Fruit fly (Drosophila melanogaster) whole organism, embryonic: ENCODE measurements around the gene prtp.

Source experiments
- Adf1 ChIP-seq: fragments of 200-800 bp; sonication (Bioruptor generic); IDR thresholded peaks from 2 replicates; pipeline ENCODE4 v1.3.6; 2022; ENCODE audit warnings: missing biosample characterization, missing genetic modification characterization
- Aef1 ChIP-seq: fragments of 200-800 bp; sonication (Bioruptor generic); IDR thresholded peaks from 3 replicates; pipeline ENCODE4 v1.3.6; 2022; ENCODE audit warnings: missing biosample characterization, missing genetic modification characterization
- Atf6 ChIP-seq: fragments of 200-800 bp; sonication (Bioruptor generic); IDR thresholded peaks from 2 replicates; pipeline ENCODE4 v1.3.6; 2022; ENCODE audit warnings: missing biosample characterization, missing genetic modification characterization
- CG11093 ChIP-seq: fragments of 200-800 bp; sonication (Bioruptor generic); IDR thresholded peaks from 3 replicates; pipeline ENCODE4 v1.3.6; 2022; ENCODE audit warnings: missing biosample characterization, missing genetic modification characterization
- CG12236 ChIP-seq: fragments of 200-800 bp; sonication (Bioruptor generic); optimal IDR thresholded peaks from 2 replicates; lab custom pipeline; 2016; ENCODE audit warnings: missing biosample characterization, missing genetic modification characterization
- CG13296 ChIP-seq: fragments of 200-800 bp; sonication (Bioruptor generic); optimal IDR thresholded peaks from 3 replicates; lab custom pipeline; 2018; ENCODE audit warnings: missing biosample characterization, mild to moderate bottlenecking, missing genetic modification characterization
- CG13894 ChIP-seq: fragments of 200-800 bp; sonication (Bioruptor generic); optimal IDR thresholded peaks from 3 replicates; lab custom pipeline; 2018; ENCODE audit warnings: missing biosample characterization, mild to moderate bottlenecking, missing genetic modification characterization, moderate library complexity
- CG14050 ChIP-seq: fragments of 200-800 bp; sonication (Bioruptor generic); IDR thresholded peaks from 3 replicates; pipeline ENCODE4 v1.3.6; 2022; ENCODE audit warnings: missing biosample characterization, missing genetic modification characterization
- CG14667 ChIP-seq: fragments of 200-800 bp; sonication (Bioruptor generic); IDR thresholded peaks from 2 replicates; pipeline ENCODE4 v1.3.6; 2022; ENCODE audit warnings: missing biosample characterization, missing genetic modification characterization
- CG15479 ChIP-seq: fragments of 200-800 bp; sonication (Bioruptor generic); optimal IDR thresholded peaks from 3 replicates; lab custom pipeline; 2019; ENCODE audit warnings: missing biosample characterization, mild to moderate bottlenecking, missing genetic modification characterization, moderate library complexity
- CG15601 ChIP-seq: fragments of 200-800 bp; sonication (Bioruptor generic); optimal IDR thresholded peaks from 3 replicates; lab custom pipeline; 2019; ENCODE audit warnings: missing biosample characterization, mild to moderate bottlenecking, missing genetic modification characterization, moderate library complexity
- CG16815 ChIP-seq: fragments of 200-800 bp; sonication (Bioruptor generic); optimal IDR thresholded peaks from 3 replicates; lab custom pipeline; 2017; ENCODE audit warnings: missing biosample characterization, mild to moderate bottlenecking, missing genetic modification characterization
- CG17361 ChIP-seq: fragments of 200-800 bp; sonication (Bioruptor generic); IDR thresholded peaks from 3 replicates; pipeline ENCODE4 v1.3.6; 2022; ENCODE audit warnings: missing biosample characterization, missing genetic modification characterization
- CG17912 ChIP-seq: fragments of 200-800 bp; sonication (Bioruptor generic); optimal IDR thresholded peaks from 2 replicates; lab custom pipeline; 2018; ENCODE audit warnings: missing biosample characterization, mild to moderate bottlenecking, missing genetic modification characterization
- CG18262 ChIP-seq: fragments of 200-800 bp; optimal IDR thresholded peaks from 3 replicates; lab custom pipeline; 2019; ENCODE audit warnings: missing biosample characterization, mild to moderate bottlenecking, missing genetic modification characterization, moderate library complexity
- CG2678 ChIP-seq: fragments of 200-800 bp; sonication (Bioruptor generic); optimal IDR thresholded peaks from 3 replicates; lab custom pipeline; 2019; ENCODE audit warnings: missing biosample characterization, mild to moderate bottlenecking, missing genetic modification characterization, moderate library complexity
- CG6654 ChIP-seq: fragments of 200-800 bp; sonication (Bioruptor generic); optimal IDR thresholded peaks from 2 replicates; lab custom pipeline; 2017; ENCODE audit warnings: missing biosample characterization, mild to moderate bottlenecking, missing genetic modification characterization
- CG8281 ChIP-seq: fragments of 200-800 bp; sonication (Bioruptor generic); optimal IDR thresholded peaks from 2 replicates; lab custom pipeline; 2018; ENCODE audit warnings: missing biosample characterization, mild to moderate bottlenecking, missing genetic modification characterization, moderate library complexity
- CG8359 ChIP-seq: fragments of 200-800 bp; sonication (Bioruptor generic); optimal IDR thresholded peaks from 2 replicates; lab custom pipeline; 2017; ENCODE audit warnings: missing biosample characterization, mild to moderate bottlenecking, missing genetic modification characterization, borderline replicate concordance
- CG9817 ChIP-seq: fragments of 200-800 bp; sonication (Bioruptor generic); optimal IDR thresholded peaks from 2 replicates; lab custom pipeline; 2018; ENCODE audit warnings: missing biosample characterization, mild to moderate bottlenecking, missing genetic modification characterization, moderate library complexity
- D ChIP-seq, 2 experiments: fragments of 200-800 bp in 1 of 2; fragments of >200 bp in 1 of 2; sonication (Bioruptor generic) in 1 of 2; optimal IDR thresholded peaks; 2 replicates in 1 of 2; 3 replicates in 1 of 2; lab custom pipeline; 2017; ENCODE audit warnings: mild to moderate bottlenecking in 1 of 2, missing biosample characterization in 1 of 2, missing genetic modification characterization in 1 of 2, missing genetic modification reagents in 1 of 2
- Dfd ChIP-seq, 2 experiments: fragments of >200 bp; optimal IDR thresholded peaks; 2 replicates each; lab custom pipeline; 2017; ENCODE audit warnings: missing biosample characterization in 2 of 2, missing genetic modification characterization in 2 of 2
- Elba2 ChIP-seq: fragments of 200-800 bp; sonication (Bioruptor generic); optimal IDR thresholded peaks from 3 replicates; lab custom pipeline; 2016; ENCODE audit warnings: missing biosample characterization, missing genetic modification characterization
- H15 ChIP-seq: fragments of 200-800 bp; sonication (Bioruptor generic); IDR thresholded peaks from 3 replicates; pipeline ENCODE4 v1.3.6; 2022; ENCODE audit warnings: missing biosample characterization, missing genetic modification characterization
- Kr ChIP-seq: fragments of 200-800 bp; sonication (Bioruptor generic); optimal IDR thresholded peaks from 2 replicates; lab custom pipeline; 2017; ENCODE audit warnings: missing biosample characterization, mild to moderate bottlenecking, missing genetic modification characterization
- Lpt ChIP-seq: fragments of >200 bp; optimal IDR thresholded peaks from 2 replicates; lab custom pipeline; 2018; ENCODE audit warnings: missing biosample characterization, missing genetic modification characterization
- Sry-β ChIP-seq: fragments of 200-800 bp; sonication (Bioruptor generic); optimal IDR thresholded peaks from 2 replicates; lab custom pipeline; 2018; ENCODE audit warnings: missing biosample characterization, mild to moderate bottlenecking, missing genetic modification characterization, moderate library complexity
- Ssrp ChIP-seq: fragments of 200-800 bp; sonication (Bioruptor generic); optimal IDR thresholded peaks from 2 replicates; lab custom pipeline; 2018; ENCODE audit warnings: missing biosample characterization, mild to moderate bottlenecking, missing genetic modification characterization, moderate library complexity
- al ChIP-seq: fragments of 200-800 bp; sonication (Bioruptor generic); IDR thresholded peaks from 2 replicates; pipeline ENCODE4 v1.3.6; 2022; ENCODE audit warnings: missing biosample characterization, missing genetic modification characterization
- chn ChIP-seq: fragments of 200-800 bp; sonication (Bioruptor generic); optimal IDR thresholded peaks from 2 replicates; lab custom pipeline; 2016; ENCODE audit warnings: missing biosample characterization, missing genetic modification characterization
- croc ChIP-seq: fragments of 200-800 bp; sonication (Bioruptor generic); conservative IDR thresholded peaks from 3 replicates; pipeline ENCODE4 v1.3.6; 2022; ENCODE audit warnings: missing biosample characterization, missing genetic modification characterization
- dati ChIP-seq: fragments of 200-800 bp; sonication (Bioruptor generic); IDR thresholded peaks from 2 replicates; pipeline ENCODE4 v1.3.6; 2022; ENCODE audit warnings: missing biosample characterization, missing genetic modification characterization
- exex ChIP-seq: fragments of 200-800 bp; sonication (Bioruptor generic); optimal IDR thresholded peaks from 4 replicates; lab custom pipeline; 2018; ENCODE audit warnings: missing biosample characterization, mild to moderate bottlenecking, missing genetic modification characterization, moderate library complexity
- gce ChIP-seq: fragments of 200-800 bp; sonication (Bioruptor generic); IDR thresholded peaks from 3 replicates; pipeline ENCODE4 v1.3.6; 2022; ENCODE audit warnings: missing biosample characterization, missing genetic modification characterization
- gcm ChIP-seq: fragments of 200-800 bp; sonication (Bioruptor generic); optimal IDR thresholded peaks from 2 replicates; lab custom pipeline; 2019; ENCODE audit warnings: missing biosample characterization, mild to moderate bottlenecking, missing genetic modification characterization, moderate library complexity
- h ChIP-seq: fragments of >200 bp; optimal IDR thresholded peaks from 2 replicates; lab custom pipeline; 2017
- hbn ChIP-seq: fragments of 200-800 bp; sonication (Bioruptor generic); IDR thresholded peaks from 2 replicates; pipeline ENCODE4 v1.3.6; 2022; ENCODE audit warnings: missing biosample characterization, missing genetic modification characterization; ENCODE audit not compliant: partially characterized antibody
- jing ChIP-seq: fragments of 200-800 bp; sonication (Bioruptor generic); optimal IDR thresholded peaks from 2 replicates; lab custom pipeline; 2018; ENCODE audit warnings: missing biosample characterization, mild to moderate bottlenecking, missing genetic modification characterization
- kah ChIP-seq: fragments of 200-800 bp; sonication (Bioruptor generic); optimal IDR thresholded peaks from 2 replicates; lab custom pipeline; 2018; ENCODE audit warnings: missing biosample characterization, mild to moderate bottlenecking, missing genetic modification characterization
- kni ChIP-seq: fragments of 200-800 bp; sonication (Bioruptor generic); optimal IDR thresholded peaks from 3 replicates; lab custom pipeline; 2017; ENCODE audit warnings: mild to moderate bottlenecking, missing biosample characterization, missing genetic modification reagents, missing genetic modification characterization
- knrl ChIP-seq: fragments of 200-800 bp; sonication (Bioruptor generic); IDR thresholded peaks from 3 replicates; pipeline ENCODE4 v1.3.6; 2022; ENCODE audit warnings: missing biosample characterization, missing genetic modification characterization; ENCODE audit not compliant: partially characterized antibody
- lab ChIP-seq: fragments of 200-800 bp; sonication (Bioruptor generic); optimal IDR thresholded peaks from 3 replicates; lab custom pipeline; 2017; ENCODE audit warnings: missing biosample characterization, missing genetic modification characterization, mild to moderate bottlenecking, moderate library complexity, missing genetic modification reagents
- luna ChIP-seq: fragments of 200-800 bp; sonication (Bioruptor generic); optimal IDR thresholded peaks from 2 replicates; lab custom pipeline; 2016; ENCODE audit warnings: missing biosample characterization, missing genetic modification characterization
- sens ChIP-seq: fragments of 200-800 bp; sonication (Bioruptor generic); peaks from one replicate; lab custom pipeline; 2016; ENCODE audit warnings: missing biosample characterization, missing genetic modification characterization
- sens-2 ChIP-seq: fragments of 200-800 bp; sonication (Bioruptor generic); IDR thresholded peaks from 2 replicates; pipeline ENCODE4 v1.3.6; 2022; ENCODE audit warnings: missing biosample characterization, missing genetic modification characterization
- tio ChIP-seq: fragments of 200-800 bp; sonication (Bioruptor generic); optimal IDR thresholded peaks from 2 replicates; lab custom pipeline; 2017; ENCODE audit warnings: missing biosample characterization, missing genetic modification characterization, inconsistent platforms
- tx ChIP-seq: fragments of 200-800 bp; sonication (Bioruptor generic); optimal IDR thresholded peaks from 2 replicates; lab custom pipeline; 2016; ENCODE audit warnings: missing biosample characterization, missing genetic modification characterization
- vnd ChIP-seq: fragments of 200-800 bp; sonication (Bioruptor generic); IDR thresholded peaks from 3 replicates; pipeline ENCODE4 v1.3.6; 2022; ENCODE audit warnings: missing biosample characterization, missing genetic modification characterization; ENCODE audit not compliant: partially characterized antibody
- z ChIP-seq: fragments of 200-800 bp; sonication (Bioruptor generic); IDR thresholded peaks from 3 replicates; pipeline ENCODE4 v1.3.6; 2022; ENCODE audit warnings: missing biosample characterization, missing genetic modification characterization

The prtp gene

dm6 chrX:11709799-11710720, 6.5 kb upstream of the prtp start, which contains the start of gene FucT6 (continued):
- TF ChIP-seq CG2678 (tag; lab: Kevin White, UChicago) (no peak), vnd (GFP tag; lab: Robert Waterston, UW) (peak; percentile 81), CG14667 (no peak), CG13894 (no peak), Ssrp (tag; lab: Kevin White, UChicago) (peak; percentile 34), Atf6 (GFP tag; lab: Robert Waterston, UW) (peak; percentile 49; the same call in 1 of the 2 replicates), chn (GFP tag; lab: Kevin White, UChicago) (no peak), CG17912 (no peak), h (lab: Kevin White, UChicago) (no peak), CG8281 (tag; lab: Kevin White, UChicago) (no peak), Lpt (no peak), Adf1 (GFP tag; lab: Robert Waterston, UW) (no peak), kah (no peak), Aef1 (GFP tag; lab: Robert Waterston, UW) (no peak), CG16815 (GFP tag; lab: Kevin White, UChicago) (no peak), al (GFP tag; lab: Robert Waterston, UW) (no peak), gcm (GFP tag; lab: Kevin White, UChicago) (peak; percentile 61), CG13296 (GFP tag; lab: Kevin White, UChicago) (peak; percentile 16), tx (GFP tag; lab: Kevin White, UChicago) (no peak), hbn (GFP tag; lab: Robert Waterston, UW) (peak; percentile 80), Kr (GFP tag; lab: Kevin White, UChicago) (no peak), croc (GFP tag; lab: Robert Waterston, UW) (no peak), gce (no peak), CG15479 (GFP tag; lab: Kevin White, UChicago) (no peak), H15 (GFP tag; lab: Robert Waterston, UW) (no peak), CG6654 (GFP tag; lab: Kevin White, UChicago) (no peak), CG18262 (tag; lab: Kevin White, UChicago) (peak; percentile 34), D (optimal IDR thresholded peaks at IDR 0.05; lab: Kevin White, UChicago) (no peak), D (GFP tag; optimal IDR thresholded peaks at IDR 0.05; lab: Kevin White, UChicago) (no peak), CG8359 (GFP tag; lab: Kevin White, UChicago) (no peak), tio (GFP tag; lab: Kevin White, UChicago) (no peak), lab (no peak), CG12236 (GFP tag; lab: Kevin White, UChicago) (no peak), luna (GFP tag; lab: Kevin White, UChicago) (no peak), sens-2 (GFP tag; lab: Robert Waterston, UW) (no peak), jing (GFP tag; lab: Kevin White, UChicago) (no peak), exex (tag; lab: Kevin White, UChicago) (no peak), z (peak; percentile 91), Sry-β (GFP tag; lab: Kevin White, UChicago) (no peak), kni (GFP tag; lab: Kevin White, UChicago) (no peak), Elba2 (GFP tag; lab: Kevin White, UChicago) (no peak), CG15601 (peak; percentile 13), CG17361 (no peak; the same call in 2 of the 3 replicates), CG14050 (GFP tag; lab: Robert Waterston, UW) (no peak), dati (GFP tag; lab: Robert Waterston, UW) (no peak), sens (GFP tag; lab: Kevin White, UChicago) (peak; percentile 74), knrl (GFP tag; lab: Robert Waterston, UW) (peak; percentile 84), Dfd (GFP tag; optimal IDR thresholded peaks at IDR 0.05; lab: Kevin White, UChicago) (no peak), CG11093 (no peak), CG9817 (tag; lab: Kevin White, UChicago) (no peak)
